Worm (Caenorhabditis elegans) whole organism, young adult: Measurements from ENCODE around the gene cif-1.

Source experiments
- B0019.2 ChIP-seq: fragments of 200-800 bp; sonication (Bioruptor generic); conservative IDR thresholded peaks from 2 replicates; pipeline ENCODE4 v1.3.6; 2022; ENCODE audit warnings: missing genetic modification reagents, missing genetic modification characterization, missing compliant biosample characterization
- B0035.1 ChIP-seq: sonication (generic microtip); optimal IDR thresholded peaks from 2 replicates; lab custom pipeline; 2016; ENCODE audit warnings: missing genetic modification characterization, mild to moderate bottlenecking, missing compliant biosample characterization, missing genotype, missing genetic modification reagents
- C06A6.2 ChIP-seq: fragments of 200-800 bp; sonication (Bioruptor generic); conservative IDR thresholded peaks from 2 replicates; pipeline ENCODE4 v1.3.6; 2022; ENCODE audit warnings: missing genetic modification characterization, missing compliant biosample characterization
- F22D6.2 ChIP-seq: sonication (generic microtip); optimal IDR thresholded peaks from 2 replicates; lab custom pipeline; 2016; ENCODE audit warnings: mild to moderate bottlenecking, missing genetic modification characterization, missing compliant biosample characterization
- F39B2.1 ChIP-seq: fragments of 200-800 bp; sonication (Bioruptor generic); IDR thresholded peaks from 2 replicates; pipeline ENCODE4 v1.3.6; 2022; ENCODE audit warnings: missing genetic modification reagents, missing genetic modification characterization, missing compliant biosample characterization
- F52B5.7 ChIP-seq: sonication (generic microtip); optimal IDR thresholded peaks from 2 replicates; lab custom pipeline; 2016; ENCODE audit warnings: mild to moderate bottlenecking, missing genetic modification characterization, missing compliant biosample characterization
- T07F8.4 ChIP-seq: sonication (generic microtip); optimal IDR thresholded peaks from 2 replicates; lab custom pipeline; 2016; ENCODE audit warnings: mild to moderate bottlenecking, missing genetic modification characterization, moderate library complexity, missing compliant biosample characterization
- Y53G8AR.9 ChIP-seq: fragments of 200-800 bp; sonication (Bioruptor generic); conservative IDR thresholded peaks from 2 replicates; pipeline ENCODE4 v1.3.6; 2022; ENCODE audit warnings: missing genetic modification reagents, missing genetic modification characterization, missing compliant biosample characterization
- aptf-2 ChIP-seq: fragments of 200-800 bp; sonication (Bioruptor generic); conservative IDR thresholded peaks from 2 replicates; pipeline ENCODE4 v1.3.6; 2022; ENCODE audit warnings: missing genetic modification reagents, missing genetic modification characterization, missing compliant biosample characterization
- atf-7 ChIP-seq: sonication (generic microtip); optimal IDR thresholded peaks from 2 replicates; lab custom pipeline; 2017; ENCODE audit warnings: mild to moderate bottlenecking, missing genetic modification characterization, missing compliant biosample characterization
- attf-3 ChIP-seq: fragments of 200-800 bp; sonication (Bioruptor generic); conservative IDR thresholded peaks from 2 replicates; pipeline ENCODE4 v1.3.6; 2022; ENCODE audit warnings: missing genetic modification reagents, missing genetic modification characterization, missing compliant biosample characterization
- attf-6 ChIP-seq: fragments of 200-800 bp; sonication (Bioruptor generic); IDR thresholded peaks from 2 replicates; pipeline ENCODE4 v1.3.6; 2022; ENCODE audit warnings: missing genetic modification reagents, missing genetic modification characterization, missing compliant biosample characterization
- bed-1 ChIP-seq: fragments of 200-800 bp; sonication (Bioruptor generic); IDR thresholded peaks from 2 replicates; pipeline ENCODE4 v1.3.6; 2022; ENCODE audit warnings: missing genetic modification reagents, missing genetic modification characterization, missing compliant biosample characterization
- ceh-40 ChIP-seq: fragments of 200-800 bp; sonication (Bioruptor generic); IDR thresholded peaks from 2 replicates; pipeline ENCODE4 v1.3.6; 2022; ENCODE audit warnings: missing genetic modification characterization, missing compliant biosample characterization
- ceh-79 ChIP-seq: sonication (generic microtip); optimal IDR thresholded peaks from 2 replicates; lab custom pipeline; 2017; ENCODE audit warnings: mild to moderate bottlenecking, missing genetic modification characterization, missing compliant biosample characterization
- egl-18 ChIP-seq: fragments of 200-800 bp; sonication (Bioruptor generic); IDR thresholded peaks from 2 replicates; pipeline ENCODE4 v1.3.6; 2022; ENCODE audit warnings: missing genetic modification reagents, missing genetic modification characterization, missing compliant biosample characterization
- egrh-3 ChIP-seq: fragments of 200-800 bp; sonication (Bioruptor generic); IDR thresholded peaks from 2 replicates; pipeline ENCODE4 v1.3.6; 2022; ENCODE audit warnings: missing genetic modification reagents, missing genetic modification characterization, missing compliant biosample characterization
- him-1 ChIP-seq: sonication (generic microtip); optimal IDR thresholded peaks from 2 replicates; lab custom pipeline; 2016; ENCODE audit warnings: missing genotype, missing genetic modification reagents, missing genetic modification characterization, missing compliant biosample characterization
- hlh-12 ChIP-seq: sonication (generic microtip); optimal IDR thresholded peaks from 2 replicates; lab custom pipeline; 2016; ENCODE audit warnings: missing genetic modification characterization, missing compliant biosample characterization
- let-607 ChIP-seq, 2 experiments: fragments of 200-800 bp in 1 of 2; sonication (Bioruptor generic) in 1 of 2; sonication (generic microtip) in 1 of 2; optimal IDR thresholded peaks; 2 replicates each; lab custom pipeline; 2016 to 2018; ENCODE audit warnings: mild to moderate bottlenecking in 2 of 2, missing compliant biosample characterization in 2 of 2, missing genetic modification characterization in 2 of 2, moderate library complexity in 2 of 2, missing genotype in 1 of 2
- lin-26 ChIP-seq: fragments of 200-800 bp; sonication (Bioruptor generic); IDR thresholded peaks from 2 replicates; pipeline ENCODE4 v1.3.6; 2022; ENCODE audit warnings: missing genetic modification reagents, missing genetic modification characterization, missing compliant biosample characterization
- lin-40 ChIP-seq: sonication (generic microtip); optimal IDR thresholded peaks from 2 replicates; lab custom pipeline; 2016; ENCODE audit warnings: missing genetic modification characterization, mild to moderate bottlenecking, missing compliant biosample characterization, missing genotype, missing genetic modification reagents
- madf-6 ChIP-seq: fragments of 200-800 bp; sonication (Bioruptor generic); IDR thresholded peaks from 2 replicates; pipeline ENCODE4 v1.3.6; 2022; ENCODE audit warnings: missing genetic modification reagents, missing genetic modification characterization, missing compliant biosample characterization
- mel-28 ChIP-seq: sonication (generic microtip); optimal IDR thresholded peaks from 2 replicates; lab custom pipeline; 2016; ENCODE audit warnings: borderline replicate concordance, mild to moderate bottlenecking, missing genetic modification characterization, missing compliant biosample characterization
- nhr-27 ChIP-seq: fragments of 200-800 bp; sonication (Bioruptor generic); optimal IDR thresholded peaks from 2 replicates; lab custom pipeline; 2018; ENCODE audit warnings: mild to moderate bottlenecking, missing genetic modification characterization, moderate library complexity, missing compliant biosample characterization
- nhr-80 ChIP-seq: sonication (generic microtip); optimal IDR thresholded peaks from 2 replicates; lab custom pipeline; 2016; ENCODE audit warnings: missing genetic modification characterization, missing compliant biosample characterization
- rcor-1 ChIP-seq: fragments of 200-800 bp; sonication (Bioruptor generic); IDR thresholded peaks from 2 replicates; pipeline ENCODE4 v1.3.6; 2022; ENCODE audit warnings: missing genetic modification reagents, missing genetic modification characterization, missing compliant biosample characterization
- sea-2 ChIP-seq: fragments of 200-800 bp; sonication (Bioruptor generic); IDR thresholded peaks from 2 replicates; pipeline ENCODE4 v1.3.6; 2022; ENCODE audit warnings: missing genetic modification characterization, missing compliant biosample characterization
- snpc-1.1 ChIP-seq: sonication (generic microtip); optimal IDR thresholded peaks from 2 replicates; lab custom pipeline; 2017; ENCODE audit warnings: missing genetic modification characterization, mild to moderate bottlenecking, missing compliant biosample characterization, antibody characterized with exemption, moderate library complexity, missing genotype, missing genetic modification reagents; ENCODE audit not compliant: insufficient read depth
- snpc-1.3 ChIP-seq: sonication (generic microtip); optimal IDR thresholded peaks from 2 replicates; lab custom pipeline; 2017; ENCODE audit warnings: missing genetic modification characterization, mild to moderate bottlenecking, missing compliant biosample characterization, antibody characterized with exemption, moderate library complexity, missing genotype, missing genetic modification reagents; ENCODE audit not compliant: insufficient read depth
- snpc-3.4 ChIP-seq: sonication (generic microtip); optimal IDR thresholded peaks from 2 replicates; lab custom pipeline; 2017; ENCODE audit warnings: missing genetic modification characterization, mild to moderate bottlenecking, missing compliant biosample characterization, antibody characterized with exemption, moderate library complexity, missing genotype, missing genetic modification reagents
- somi-1 ChIP-seq: fragments of 200-800 bp; sonication (Bioruptor generic); optimal IDR thresholded peaks from 2 replicates; lab custom pipeline; 2018; ENCODE audit warnings: mild to moderate bottlenecking, missing genetic modification characterization, missing compliant biosample characterization
- xnd-1 ChIP-seq: sonication (generic microtip); optimal IDR thresholded peaks from 2 replicates; lab custom pipeline; 2016; ENCODE audit warnings: missing genotype, missing genetic modification reagents, missing genetic modification characterization, missing compliant biosample characterization
- zfh-2 ChIP-seq: fragments of 200-800 bp; sonication (Bioruptor generic); conservative IDR thresholded peaks from 2 replicates; pipeline ENCODE4 v1.3.6; 2022; ENCODE audit warnings: missing genetic modification reagents, missing genetic modification characterization, missing compliant biosample characterization
- zim-3 ChIP-seq: sonication (generic microtip); optimal IDR thresholded peaks from 2 replicates; lab custom pipeline; 2017; ENCODE audit warnings: mild to moderate bottlenecking, missing genetic modification characterization, moderate library complexity, missing compliant biosample characterization
- ztf-22 ChIP-seq: fragments of 200-800 bp; sonication (Bioruptor generic); optimal IDR thresholded peaks from 2 replicates; lab custom pipeline; 2018; ENCODE audit warnings: mild to moderate bottlenecking, missing genetic modification characterization, moderate library complexity, missing compliant biosample characterization
- ztf-26 ChIP-seq: sonication (generic microtip); optimal IDR thresholded peaks from 2 replicates; lab custom pipeline; 2017; ENCODE audit warnings: missing genetic modification characterization, missing compliant biosample characterization
- ztf-3 ChIP-seq: fragments of 200-800 bp; sonication (Bioruptor generic); optimal IDR thresholded peaks from 2 replicates; lab custom pipeline; 2018; ENCODE audit warnings: mild to moderate bottlenecking, missing genetic modification characterization, missing compliant biosample characterization

The cif-1 gene

DNA sequence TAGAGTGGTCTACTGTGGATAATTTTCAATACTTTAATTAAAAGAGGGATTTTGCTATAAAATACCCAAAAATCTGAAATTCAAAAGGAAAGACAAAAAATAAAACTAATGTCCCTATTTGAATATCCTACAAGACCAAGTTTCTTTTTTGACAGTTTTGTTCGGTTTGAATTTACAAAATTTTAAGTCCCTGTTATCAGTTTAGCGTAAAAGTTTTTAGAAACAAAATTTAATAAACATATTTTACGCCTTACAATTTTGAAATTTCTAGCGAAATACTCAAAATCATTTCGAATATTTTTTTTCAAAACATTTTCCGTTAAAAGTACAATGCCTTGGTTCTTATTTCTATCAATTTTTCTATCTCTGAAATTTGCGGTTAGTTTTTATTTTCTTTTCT lies 18.1 kb downstream of the cif-1 start, which contains the start of gene spe-51:
spe-51 (plus strand) TSS at position 301 of the 400 bp plus-strand sequence.
- no peak for TF ChIP-seq lin-26 (GFP tag; lab: Robert Waterston, UW)
- TF ChIP-seq bed-1: no peak
- no peak for TF ChIP-seq atf-7 (tag; lab: Kevin White, UChicago)
- TF ChIP-seq ztf-26 (tag; lab: Kevin White, UChicago): no peak
- TF ChIP-seq attf-3 (GFP tag; lab: Robert Waterston, UW): no peak

DNA sequence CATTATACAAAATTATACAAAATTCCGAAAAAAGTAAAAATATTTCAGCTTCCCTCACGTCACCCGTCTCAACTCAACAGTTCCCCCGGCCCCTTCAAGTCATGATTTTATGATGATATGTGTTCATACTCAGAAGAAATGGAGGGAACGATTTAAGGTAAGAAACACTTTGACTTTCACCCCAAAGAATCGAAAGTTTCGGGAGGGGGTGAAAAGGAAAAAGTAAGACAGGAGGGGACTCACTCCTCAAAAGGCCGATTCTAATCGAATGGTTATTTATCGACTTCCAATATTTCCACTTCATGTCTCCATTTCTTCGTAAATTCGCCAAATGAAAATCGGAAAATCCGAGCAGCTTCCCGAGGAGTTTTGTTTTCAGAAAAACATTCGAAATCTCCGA lies 22.3 kb downstream of the cif-1 start, which contains the start of gene bus-4:
bus-4 (plus strand) TSS at position 49 of the 400 bp plus-strand sequence.
- TF ChIP-seq F52B5.7 (tag; lab: Kevin White, UChicago) (no peak), C06A6.2 (GFP tag; lab: Robert Waterston, UW) (no peak), snpc-1.1 (tag; lab: Kevin White, UChicago) (no peak), him-1 (tag; lab: Kevin White, UChicago) (no peak), somi-1 (no peak), xnd-1 (no peak), zim-3 (no peak), mel-28 (tag; lab: Kevin White, UChicago) (no peak), F39B2.1 (GFP tag; lab: Robert Waterston, UW) (no peak), T07F8.4 (tag; lab: Kevin White, UChicago) (no peak), let-607 (tag; optimal IDR thresholded peaks at IDR 0.05; lab: Kevin White, UChicago) (no peak), aptf-2 (GFP tag; lab: Robert Waterston, UW) (no peak), madf-6 (GFP tag; lab: Robert Waterston, UW) (no peak), egrh-3 (GFP tag; lab: Robert Waterston, UW) (no peak), egl-18 (no peak), nhr-80 (tag; lab: Kevin White, UChicago) (no peak), ceh-79 (no peak), snpc-1.3 (no peak), ceh-40 (GFP tag; lab: Robert Waterston, UW) (no peak), B0035.1 (tag; lab: Kevin White, UChicago) (no peak)
- TF ChIP-seq, all 124 proteins: peak for 0

DNA sequence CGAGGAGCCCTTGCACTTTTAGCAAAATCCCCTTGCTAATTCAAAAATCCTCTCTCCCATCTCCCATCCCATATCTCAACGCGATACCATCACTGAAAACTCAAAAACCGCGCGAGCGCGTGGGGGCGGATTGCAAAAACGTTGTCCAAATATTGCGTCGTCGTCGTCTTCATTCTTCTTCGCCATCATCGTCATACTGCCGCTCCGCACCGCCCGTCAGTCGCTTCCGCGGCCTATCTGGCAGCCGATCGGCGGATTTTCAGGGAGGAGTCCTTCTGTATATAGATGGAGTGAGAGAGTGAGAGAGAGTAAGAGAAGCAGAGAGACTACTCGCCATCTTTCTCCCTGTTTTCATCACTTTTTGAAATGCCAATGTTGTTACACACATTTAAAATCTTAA lies 23.7 kb downstream of the cif-1 start:
- TF ChIP-seq F22D6.2 (tag; lab: Kevin White, UChicago): no peak
- TF ChIP-seq zfh-2 (GFP tag; lab: Robert Waterston, UW): peak; percentile 66
- TF ChIP-seq attf-6 (GFP tag; lab: Robert Waterston, UW): no peak
- no peak for TF ChIP-seq Y53G8AR.9 (GFP tag; lab: Robert Waterston, UW)
- TF ChIP-seq, all 124 proteins: peak for 1

DNA sequence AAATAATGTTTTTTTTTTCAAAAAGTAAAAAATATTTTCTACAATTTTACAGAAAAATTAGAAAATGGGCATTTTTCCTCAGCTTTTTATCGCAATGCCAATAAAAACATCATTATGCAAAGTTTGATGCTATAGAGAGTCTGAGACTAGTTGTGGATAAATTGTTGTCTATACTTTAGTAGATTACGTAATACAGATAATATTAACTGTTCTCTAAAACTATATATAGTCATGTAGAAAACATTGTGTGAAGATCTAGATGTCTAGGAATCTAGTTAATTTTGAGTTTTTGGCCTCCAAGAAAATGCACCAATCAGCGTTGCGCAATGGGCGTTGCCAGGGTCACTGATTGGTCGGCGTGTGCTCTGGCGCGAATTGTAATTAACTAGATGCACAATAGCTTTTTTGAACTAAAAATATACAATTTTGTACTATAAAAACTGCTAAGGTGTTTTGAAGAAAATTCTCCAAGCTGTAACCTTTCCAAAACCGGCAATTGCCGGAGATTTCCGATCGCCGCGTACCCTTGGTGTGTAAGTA lies 24.2 kb downstream of the cif-1 start:
- no peak for TF ChIP-seq ztf-22 (GFP tag; lab: Kevin White, UChicago)
- no peak for TF ChIP-seq B0019.2 (GFP tag; lab: Robert Waterston, UW)
- no peak for TF ChIP-seq bed-1
- TF ChIP-seq nhr-27 (tag; lab: Kevin White, UChicago): no peak
- TF ChIP-seq him-1 (tag; lab: Kevin White, UChicago): no peak
- TF ChIP-seq ztf-3 (GFP tag; lab: Kevin White, UChicago): no peak
- TF ChIP-seq hlh-12 (tag; lab: Kevin White, UChicago): no peak
- no peak for TF ChIP-seq lin-40 (tag; lab: Kevin White, UChicago)
- no peak for TF ChIP-seq snpc-3.4 (tag; lab: Kevin White, UChicago)
- no peak for TF ChIP-seq aptf-2 (GFP tag; lab: Robert Waterston, UW)
- TF ChIP-seq F52B5.7 (tag; lab: Kevin White, UChicago): no peak
- no peak for TF ChIP-seq sea-2 (GFP tag; lab: Robert Waterston, UW)
- TF ChIP-seq rcor-1 (GFP tag; lab: Robert Waterston, UW): no peak
